Fruit fly (Drosophila melanogaster) S2 (cell line): ENCODE measurements around the gene CG32847.
A peak's percentile ranks its signal among the peaks of the same experiment; 100 is the strongest.

Experiments used
- CG8478 ChIP-seq: fragments of >200 bp; optimal IDR thresholded peaks from 2 replicates; lab custom pipeline; 2018
- CTCF ChIP-seq, 2 experiments: fragments of >200 bp; optimal IDR thresholded peaks; 2 replicates each; lab custom pipeline; 2018

Gene CG32847

dm6 chr3L:15121272-15121671 lies at the start of gene CG32847:
Gene CG32847, plus strand, starts transcription at chr3L:15121572.
- TF ChIP-seq CG8478 (lab: Kevin White, UChicago) (no peak), CTCF (optimal IDR thresholded peaks at IDR 0.05; lab: Kevin White, UChicago) (no peak)

- no peak for TF ChIP-seq CG8478 (lab: Kevin White, UChicago)
- TF ChIP-seq CTCF (optimal IDR thresholded peaks at IDR 0.05; lab: Kevin White, UChicago): peak; percentile 53 to 68
Measured at dm6 chr3L:15072149-15072548, 49.2 kb upstream of the CG32847 start.

- TF ChIP-seq CTCF (optimal IDR thresholded peaks at IDR 0.05; lab: Kevin White, UChicago): no peak
- no peak for TF ChIP-seq CG8478 (lab: Kevin White, UChicago)
Measured at dm6 chr3L:15073680-15074079, 47.7 kb upstream of the CG32847 start.

- TF ChIP-seq CG8478 (lab: Kevin White, UChicago) (no peak), CTCF (optimal IDR thresholded peaks at IDR 0.05; lab: Kevin White, UChicago) (no peak)
Measured at dm6 chr3L:15076380-15076779, 45.0 kb upstream of the CG32847 start.

dm6 chr3L:15078347-15078746 lies 43.0 kb upstream of the CG32847 start, which contains the start of gene Or71a:
Gene Or71a, minus strand, starts transcription at chr3L:15078447.
- TF ChIP-seq CG8478 (lab: Kevin White, UChicago) (no peak), CTCF (optimal IDR thresholded peaks at IDR 0.05; lab: Kevin White, UChicago) (no peak)

dm6 chr3L:15079278-15079677 lies 42.1 kb upstream of the CG32847 start:
- no peak for TF ChIP-seq CG8478 (lab: Kevin White, UChicago)
- TF ChIP-seq CTCF (optimal IDR thresholded peaks at IDR 0.05; lab: Kevin White, UChicago): peak; percentile 7 to 11

- no peak for TF ChIP-seq CG8478 (lab: Kevin White, UChicago)
- no peak for TF ChIP-seq CTCF (optimal IDR thresholded peaks at IDR 0.05; lab: Kevin White, UChicago)
Measured at dm6 chr3L:15084288-15084687, 37.1 kb upstream of the CG32847 start.

- no peak for TF ChIP-seq CG8478 (lab: Kevin White, UChicago)
- no peak for TF ChIP-seq CTCF (optimal IDR thresholded peaks at IDR 0.05; lab: Kevin White, UChicago)
Measured at dm6 chr3L:15088285-15088684, 33.1 kb upstream of the CG32847 start.

dm6 chr3L:15089083-15089704 lies 32.2 kb upstream of the CG32847 start:
- TF ChIP-seq CG8478 (lab: Kevin White, UChicago) (no peak), CTCF (optimal IDR thresholded peaks at IDR 0.05; lab: Kevin White, UChicago) (no peak)

- no peak for TF ChIP-seq CTCF (optimal IDR thresholded peaks at IDR 0.05; lab: Kevin White, UChicago)
- no peak for TF ChIP-seq CG8478 (lab: Kevin White, UChicago)
Measured at dm6 chr3L:15089887-15090679, 31.3 kb upstream of the CG32847 start.

dm6 chr3L:15093929-15094588 lies 27.3 kb upstream of the CG32847 start:
- TF ChIP-seq CTCF (optimal IDR thresholded peaks at IDR 0.05; lab: Kevin White, UChicago) (no peak), CG8478 (lab: Kevin White, UChicago) (no peak)

- TF ChIP-seq CG8478 (lab: Kevin White, UChicago): no peak
- no peak for TF ChIP-seq CTCF (optimal IDR thresholded peaks at IDR 0.05; lab: Kevin White, UChicago)
Measured at dm6 chr3L:15094589-15095288, 26.6 kb upstream of the CG32847 start, which contains the start of the genes sstn, Plp and GlyRS. Gene sstn, minus strand, starts transcription at chr3L:15094719. Gene Plp, minus strand, starts transcription at chr3L:15094724. Gene GlyRS, plus strand, starts transcription at chr3L:15095142.

dm6 chr3L:15097878-15098520 lies 23.4 kb upstream of the CG32847 start, which contains the start of gene Ctps:
Gene Ctps, plus strand, starts transcription at chr3L:15097914.
- TF ChIP-seq CG8478 (lab: Kevin White, UChicago) (no peak), CTCF (optimal IDR thresholded peaks at IDR 0.05; lab: Kevin White, UChicago) (no peak)
